Worm (Caenorhabditis elegans) whole organism, late embryonic: Measurements from ENCODE around the gene C03B1.5.

Experiments
- C08G9.2 ChIP-seq: sonication (generic microtip); optimal IDR thresholded peaks from 2 replicates; lab custom pipeline; 2016; ENCODE audit warnings: mild to moderate bottlenecking, missing genetic modification characterization, moderate library complexity, missing compliant biosample characterization
- C38D4.7 ChIP-seq: fragments of 200-800 bp; sonication (Bioruptor generic); optimal IDR thresholded peaks from 2 replicates; lab custom pipeline; 2018; ENCODE audit warnings: mild to moderate bottlenecking, missing genetic modification characterization, moderate library complexity, missing compliant biosample characterization
- F13H6.1 ChIP-seq: sonication (generic microtip); optimal IDR thresholded peaks from 2 replicates; lab custom pipeline; 2016; ENCODE audit warnings: missing genetic modification characterization, missing compliant biosample characterization
- K09A11.1 ChIP-seq: sonication (generic microtip); optimal IDR thresholded peaks from 2 replicates; lab custom pipeline; 2017; ENCODE audit warnings: antibody characterized with exemption, mild to moderate bottlenecking, missing genetic modification characterization, missing compliant biosample characterization; ENCODE audit not compliant: insufficient read depth
- T23F11.4 ChIP-seq: fragments of 200-800 bp; sonication (Bioruptor generic); optimal IDR thresholded peaks from 2 replicates; lab custom pipeline; 2018; ENCODE audit warnings: mild to moderate bottlenecking, missing genetic modification characterization, missing compliant biosample characterization
- ahr-1 ChIP-seq: sonication (generic microtip); optimal IDR thresholded peaks from 2 replicates; lab custom pipeline; 2016; ENCODE audit warnings: missing genetic modification characterization, missing compliant biosample characterization
- ceh-14 ChIP-seq: sonication (generic microtip); optimal IDR thresholded peaks from 2 replicates; lab custom pipeline; 2016; ENCODE audit warnings: missing genotype, missing genetic modification characterization, missing compliant biosample characterization
- ceh-18 ChIP-seq: sonication (generic microtip); optimal IDR thresholded peaks from 2 replicates; lab custom pipeline; 2016; ENCODE audit warnings: missing genetic modification characterization, missing compliant biosample characterization
- ceh-2 ChIP-seq: sonication (generic microtip); optimal IDR thresholded peaks from 2 replicates; lab custom pipeline; 2016; ENCODE audit warnings: missing genotype, missing genetic modification characterization, missing compliant biosample characterization
- ceh-31 ChIP-seq: sonication (generic microtip); optimal IDR thresholded peaks from 2 replicates; lab custom pipeline; 2016; ENCODE audit warnings: missing genetic modification characterization, missing compliant biosample characterization
- ceh-45 ChIP-seq: fragments of 200-800 bp; sonication (Bioruptor generic); IDR thresholded peaks from 2 replicates; pipeline ENCODE4 v1.3.6; 2022; ENCODE audit warnings: missing genetic modification reagents, missing genetic modification characterization, missing compliant biosample characterization
- ceh-6 ChIP-seq: fragments of 200-800 bp; sonication (Bioruptor generic); optimal IDR thresholded peaks from 2 replicates; lab custom pipeline; 2018; ENCODE audit warnings: mild to moderate bottlenecking, missing genetic modification characterization, missing compliant biosample characterization
- dve-1 ChIP-seq: sonication (generic microtip); optimal IDR thresholded peaks from 2 replicates; lab custom pipeline; 2017; ENCODE audit warnings: antibody characterized with exemption, mild to moderate bottlenecking, missing genetic modification characterization, missing compliant biosample characterization
- elt-4 ChIP-seq: sonication (generic microtip); optimal IDR thresholded peaks from 2 replicates; lab custom pipeline; 2016; ENCODE audit warnings: missing genetic modification characterization, missing compliant biosample characterization
- ets-4 ChIP-seq: sonication (generic microtip); optimal IDR thresholded peaks from 2 replicates; lab custom pipeline; 2016; ENCODE audit warnings: missing genetic modification characterization, missing compliant biosample characterization
- fkh-10 ChIP-seq: fragments of 150-350 bp; optimal IDR thresholded peaks from 2 replicates; lab custom pipeline; 2014; ENCODE audit warnings: missing biosample characterization, missing genetic modification reagents, missing genetic modification characterization
- hlh-13 ChIP-seq: fragments of 200-800 bp; sonication (Bioruptor generic); optimal IDR thresholded peaks from 2 replicates; lab custom pipeline; 2018; ENCODE audit warnings: mild to moderate bottlenecking, missing genetic modification characterization, missing compliant biosample characterization
- hlh-6 ChIP-seq: sonication (generic microtip); optimal IDR thresholded peaks from 2 replicates; lab custom pipeline; 2016; ENCODE audit warnings: missing genotype, missing genetic modification characterization, missing compliant biosample characterization
- hlh-8 ChIP-seq: sonication (generic microtip); optimal IDR thresholded peaks from 2 replicates; lab custom pipeline; 2016; ENCODE audit warnings: missing genotype, missing genetic modification characterization, missing compliant biosample characterization
- lim-6 ChIP-seq: sonication (generic microtip); optimal IDR thresholded peaks from 2 replicates; lab custom pipeline; 2016; ENCODE audit warnings: missing genetic modification characterization, missing compliant biosample characterization
- lin-11 ChIP-seq: fragments of 200-800 bp; sonication (Bioruptor generic); optimal IDR thresholded peaks from 2 replicates; lab custom pipeline; 2018; ENCODE audit warnings: mild to moderate bottlenecking, missing genetic modification characterization, missing compliant biosample characterization
- madf-2 ChIP-seq: sonication (generic microtip); optimal IDR thresholded peaks from 2 replicates; lab custom pipeline; 2017; ENCODE audit warnings: missing genetic modification characterization, missing compliant biosample characterization
- mec-3 ChIP-seq: sonication (generic microtip); optimal IDR thresholded peaks from 2 replicates; lab custom pipeline; 2016; ENCODE audit warnings: borderline replicate concordance, missing genetic modification characterization, missing compliant biosample characterization
- nfya-1 ChIP-seq: sonication (generic microtip); optimal IDR thresholded peaks from 2 replicates; lab custom pipeline; 2017; ENCODE audit warnings: missing genetic modification characterization, mild to moderate bottlenecking, missing compliant biosample characterization, antibody characterized with exemption, moderate library complexity
- nhr-232 ChIP-seq: sonication (generic microtip); optimal IDR thresholded peaks from 2 replicates; lab custom pipeline; 2016; ENCODE audit warnings: missing genetic modification characterization, missing compliant biosample characterization
- npax-4 ChIP-seq: sonication (generic microtip); optimal IDR thresholded peaks from 2 replicates; lab custom pipeline; 2016; ENCODE audit warnings: missing genetic modification characterization, missing compliant biosample characterization
- odd-2 ChIP-seq: sonication (generic microtip); optimal IDR thresholded peaks from 2 replicates; lab custom pipeline; 2017; ENCODE audit warnings: antibody characterized with exemption, mild to moderate bottlenecking, missing genetic modification characterization, missing compliant biosample characterization
- pag-3 ChIP-seq: sonication (generic microtip); optimal IDR thresholded peaks from 2 replicates; lab custom pipeline; 2016; ENCODE audit warnings: missing compliant biosample characterization, missing genetic modification characterization, borderline replicate concordance
- pha-2 ChIP-seq: sonication (generic microtip); optimal IDR thresholded peaks from 2 replicates; lab custom pipeline; 2017; ENCODE audit warnings: mild to moderate bottlenecking, missing genetic modification characterization, missing compliant biosample characterization
- pha-4 ChIP-seq: fragments of 150-350 bp; optimal IDR thresholded peaks from 2 replicates; lab custom pipeline; 2018; ENCODE audit warnings: missing biosample characterization, missing genetic modification reagents, missing genetic modification characterization
- pqm-1 ChIP-seq: sonication (generic microtip); optimal IDR thresholded peaks from 2 replicates; lab custom pipeline; 2016; ENCODE audit warnings: missing genetic modification characterization, missing compliant biosample characterization
- ref-2 ChIP-seq: sonication (generic microtip); optimal IDR thresholded peaks from 2 replicates; lab custom pipeline; 2016; ENCODE audit warnings: missing genetic modification characterization, missing compliant biosample characterization
- rnt-1 ChIP-seq: sonication (generic microtip); optimal IDR thresholded peaks from 2 replicates; lab custom pipeline; 2016; ENCODE audit warnings: missing genetic modification characterization, missing compliant biosample characterization
- sdc-2 ChIP-seq: sonication (generic microtip); optimal IDR thresholded peaks from 2 replicates; lab custom pipeline; 2016; ENCODE audit warnings: missing genotype, missing genetic modification characterization, missing compliant biosample characterization
- sox-2 ChIP-seq: fragments of 200-800 bp; sonication (Bioruptor generic); IDR thresholded peaks from 2 replicates; pipeline ENCODE4 v1.3.6; 2022; ENCODE audit warnings: missing genetic modification reagents, missing genetic modification characterization, missing compliant biosample characterization
- syd-9 ChIP-seq: sonication (generic microtip); optimal IDR thresholded peaks from 2 replicates; lab custom pipeline; 2016; ENCODE audit warnings: mild to moderate bottlenecking, missing genetic modification characterization, moderate library complexity, missing compliant biosample characterization
- tbx-7 ChIP-seq: sonication (generic microtip); optimal IDR thresholded peaks from 2 replicates; lab custom pipeline; 2016; ENCODE audit warnings: missing genotype, missing genetic modification characterization, missing compliant biosample characterization
- unc-3 ChIP-seq, 2 experiments: fragments of 200-800 bp in 1 of 2; sonication (Bioruptor generic) in 1 of 2; sonication (generic microtip) in 1 of 2; conservative IDR thresholded peaks in 1 of 2; optimal IDR thresholded peaks in 1 of 2; 2 replicates each; pipeline versions ENCODE4 v1.3.6 to Lab custom; 2016 to 2022; ENCODE audit warnings: missing compliant biosample characterization in 2 of 2, missing genetic modification characterization in 2 of 2, missing genetic modification reagents in 1 of 2
- unc-42 ChIP-seq: sonication (generic microtip); optimal IDR thresholded peaks from 2 replicates; lab custom pipeline; 2016; ENCODE audit warnings: missing genotype, missing genetic modification characterization, missing compliant biosample characterization
- unc-86 ChIP-seq: sonication (generic microtip); optimal IDR thresholded peaks from 2 replicates; lab custom pipeline; 2016; ENCODE audit warnings: missing genetic modification characterization, missing compliant biosample characterization
- ztf-16 ChIP-seq: sonication (generic microtip); optimal IDR thresholded peaks from 2 replicates; lab custom pipeline; 2017; ENCODE audit warnings: missing genetic modification characterization, missing compliant biosample characterization

Gene C03B1.5

ce11 chrX:6355030-6355635 is at the start of gene C03B1.5:
C03B1.5 (plus strand) TSS chrX:6355585.
- no peak for TF ChIP-seq rnt-1
- no peak for TF ChIP-seq unc-3 (GFP tag; conservative IDR thresholded peaks at IDR 0.05; lab: Robert Waterston, UW)
- no peak for TF ChIP-seq unc-3 (tag; optimal IDR thresholded peaks at IDR 0.05; lab: Kevin White, UChicago)
- no peak for TF ChIP-seq ref-2
- TF ChIP-seq unc-86 (tag; lab: Kevin White, UChicago): no peak
- TF ChIP-seq hlh-8 (tag; lab: Kevin White, UChicago): no peak
- TF ChIP-seq fkh-10 (GFP tag; lab: Kevin White, UChicago): no peak
- TF ChIP-seq F13H6.1 (tag; lab: Kevin White, UChicago): no peak

ce11 chrX:6311391-6311790 is 44.0 kb upstream of the C03B1.5 start, which contains the start of gene npr-38:
npr-38 (plus strand) TSS chrX:6311691.
- TF ChIP-seq elt-4 (tag; lab: Kevin White, UChicago) (no peak), madf-2 (tag; lab: Kevin White, UChicago) (no peak), nfya-1 (tag; lab: Kevin White, UChicago) (no peak), C38D4.7 (no peak), dve-1 (no peak), lin-11 (tag; lab: Kevin White, UChicago) (no peak), unc-86 (tag; lab: Kevin White, UChicago) (no peak), sdc-2 (tag; lab: Kevin White, UChicago) (no peak), pha-4 (tag; lab: Kevin White, UChicago) (no peak), hlh-6 (tag; lab: Kevin White, UChicago) (no peak), sox-2 (no peak), ref-2 (no peak), ceh-6 (GFP tag; lab: Kevin White, UChicago) (no peak)

ce11 chrX:6318803-6319202 is 36.6 kb upstream of the C03B1.5 start:
- no peak for TF ChIP-seq unc-42 (tag; lab: Kevin White, UChicago)
- no peak for TF ChIP-seq lin-11 (tag; lab: Kevin White, UChicago)
- no peak for TF ChIP-seq madf-2 (tag; lab: Kevin White, UChicago)
- TF ChIP-seq ceh-45 (GFP tag; lab: Robert Waterston, UW): no peak
- no peak for TF ChIP-seq syd-9 (tag; lab: Kevin White, UChicago)
- no peak for TF ChIP-seq lim-6 (tag; lab: Kevin White, UChicago)
- no peak for TF ChIP-seq K09A11.1 (tag; lab: Kevin White, UChicago)
- no peak for TF ChIP-seq ztf-16 (tag; lab: Kevin White, UChicago)
- no peak for TF ChIP-seq C08G9.2 (tag; lab: Kevin White, UChicago)
- TF ChIP-seq nhr-232 (tag; lab: Kevin White, UChicago): no peak
- no peak for TF ChIP-seq pha-4 (tag; lab: Kevin White, UChicago)
- TF ChIP-seq mec-3 (tag; lab: Kevin White, UChicago): no peak
- TF ChIP-seq odd-2 (tag; lab: Kevin White, UChicago): no peak
- no peak for TF ChIP-seq ref-2
- no peak for TF ChIP-seq hlh-6 (tag; lab: Kevin White, UChicago)
- TF ChIP-seq T23F11.4 (GFP tag; lab: Kevin White, UChicago): no peak
- TF ChIP-seq pha-2: no peak
- TF ChIP-seq, all 69 proteins: peak for 0

DNA sequence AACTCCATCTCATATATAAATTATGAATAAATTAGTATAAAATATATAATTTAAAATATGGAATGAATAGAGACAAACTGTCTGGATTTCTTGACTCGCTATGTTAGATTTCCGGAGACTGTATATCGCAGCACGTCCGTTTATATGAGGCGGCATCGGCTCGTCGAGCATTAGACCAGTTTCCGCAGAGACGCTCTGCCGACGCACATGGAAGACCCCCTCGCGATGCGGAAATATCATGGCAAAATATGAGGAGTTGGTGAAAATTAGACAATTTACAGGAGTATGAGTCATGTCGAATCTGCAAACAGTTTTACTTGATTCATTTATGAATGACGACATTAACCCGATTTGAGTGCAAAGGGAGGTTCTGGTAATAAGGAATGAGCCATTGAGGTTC is 35.8 kb upstream of the C03B1.5 start, which contains the start of gene chtb-3:
chtb-3 (minus strand) TSS at position 101 of the 400 bp plus-strand sequence.
- TF ChIP-seq ceh-2 (tag; lab: Kevin White, UChicago) (no peak), odd-2 (tag; lab: Kevin White, UChicago) (no peak), sox-2 (no peak), syd-9 (tag; lab: Kevin White, UChicago) (no peak), pha-2 (no peak), C38D4.7 (no peak), ets-4 (tag; lab: Kevin White, UChicago) (no peak), ceh-18 (tag; lab: Kevin White, UChicago) (no peak), F13H6.1 (tag; lab: Kevin White, UChicago) (no peak), tbx-7 (no peak), pqm-1 (no peak), pag-3 (tag; lab: Kevin White, UChicago) (no peak), ceh-14 (tag; lab: Kevin White, UChicago) (no peak), ceh-31 (no peak), npax-4 (no peak), hlh-13 (no peak), ahr-1 (tag; lab: Kevin White, UChicago) (no peak)
